Worm (Caenorhabditis elegans) whole organism, L4 larva: Measurements from ENCODE around the gene let-4.

ENCODE experiments used
- egl-27 ChIP-seq: sonication (generic microtip); optimal IDR thresholded peaks from 3 replicates; lab custom pipeline; 2017; ENCODE audit warnings: missing biosample characterization, missing genetic modification reagents, missing genetic modification characterization
- fos-1 ChIP-seq: fragments of 150-350 bp; optimal IDR thresholded peaks from 2 replicates; lab custom pipeline; 2014; ENCODE audit warnings: missing biosample characterization, missing genetic modification characterization
- hlh-11 ChIP-seq: fragments of 200-800 bp; sonication (Bioruptor generic); optimal IDR thresholded peaks from 2 replicates; lab custom pipeline; 2018; ENCODE audit warnings: mild to moderate bottlenecking, missing genetic modification characterization, missing compliant biosample characterization
- nhr-42 ChIP-seq: fragments of 200-800 bp; sonication (Bioruptor generic); IDR thresholded peaks from 2 replicates; pipeline ENCODE4 v1.3.6; 2022; ENCODE audit warnings: missing genetic modification characterization, missing compliant biosample characterization

DNA sequence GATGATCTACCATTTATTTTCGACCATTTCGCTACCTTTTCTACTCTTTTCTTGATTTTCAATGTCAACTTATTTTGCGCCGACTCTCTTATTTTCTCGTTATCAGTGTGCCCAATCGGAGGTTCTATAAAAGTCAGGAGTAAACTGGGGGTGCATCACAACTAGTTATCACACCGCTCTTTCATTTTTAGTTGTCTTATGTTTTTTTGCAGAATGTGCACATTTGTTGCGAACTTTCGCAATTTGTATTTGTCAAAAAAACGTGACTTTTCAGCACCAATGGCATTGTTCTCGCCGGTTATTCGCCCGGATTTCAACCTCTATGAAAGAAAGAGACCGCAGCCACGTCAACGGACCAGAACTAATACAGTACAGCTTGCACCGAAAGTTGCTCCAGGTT is 40.1 kb upstream of the let-4 start:
- TF ChIP-seq egl-27 = no peak
- peak; percentile 61 for TF ChIP-seq hlh-11 (tag; lab: Kevin White, UChicago)
- TF ChIP-seq nhr-42 = no peak
- TF ChIP-seq fos-1 (tag; lab: Kevin White, UChicago) = no peak
